Fruit fly (Drosophila melanogaster) S2 (cell line): Measurements from ENCODE around the gene Secp43.

ENCODE experiments used
- CG8478 ChIP-seq: fragments of >200 bp; optimal IDR thresholded peaks from 2 replicates; lab custom pipeline; 2018
- CTCF ChIP-seq, 2 experiments: fragments of >200 bp; optimal IDR thresholded peaks; 2 replicates each; lab custom pipeline; 2018

Gene Secp43

dm6 chr2L:4440881-4441737 is 13.1 kb downstream of the Secp43 start, which contains the start of gene CG15431:
TSS of gene CG15431 (minus strand) at chr2L:4441282.
- TF ChIP-seq CTCF (optimal IDR thresholded peaks at IDR 0.05; lab: Kevin White, UChicago) = no peak
- TF ChIP-seq CG8478 (lab: Kevin White, UChicago) = no peak

dm6 chr2L:4437487-4437886 is 16.8 kb downstream of the Secp43 start, which contains the start of gene CG43056:
TSS of gene CG43056 (plus strand) at chr2L:4437787.
- TF ChIP-seq CTCF (optimal IDR thresholded peaks at IDR 0.05; lab: Kevin White, UChicago) (no peak), CG8478 (lab: Kevin White, UChicago) (no peak)

dm6 chr2L:4433608-4434007 is 20.6 kb downstream of the Secp43 start, which contains the start of the genes CG34177 and CG34178:
TSS of gene CG34177 (plus strand) at chr2L:4433908.
TSS of gene CG34178 (plus strand) at chr2L:4433908.
- TF ChIP-seq CTCF (optimal IDR thresholded peaks at IDR 0.05; lab: Kevin White, UChicago) (no peak), CG8478 (lab: Kevin White, UChicago) (no peak)

DNA sequence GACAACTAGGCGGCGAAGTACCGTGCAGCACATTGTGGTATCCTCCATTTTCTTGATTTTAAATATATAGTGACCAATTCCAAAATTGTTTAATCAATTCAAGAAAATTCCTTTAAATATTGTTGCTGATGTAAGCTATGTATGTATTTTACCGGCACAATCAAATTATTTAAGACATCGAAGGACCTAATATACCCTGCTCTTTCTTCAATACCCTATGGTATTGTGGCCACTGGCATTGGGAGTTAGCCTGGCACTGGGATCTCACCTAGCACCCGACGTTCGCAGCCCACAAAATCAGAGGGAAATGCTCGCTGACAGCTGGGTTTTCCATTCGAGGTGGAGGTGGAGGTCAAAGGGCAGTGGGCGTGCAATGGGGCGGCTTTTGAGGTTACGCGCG is 32.1 kb downstream of the Secp43 start:
- TF ChIP-seq CG8478 (lab: Kevin White, UChicago) = no peak

DNA sequence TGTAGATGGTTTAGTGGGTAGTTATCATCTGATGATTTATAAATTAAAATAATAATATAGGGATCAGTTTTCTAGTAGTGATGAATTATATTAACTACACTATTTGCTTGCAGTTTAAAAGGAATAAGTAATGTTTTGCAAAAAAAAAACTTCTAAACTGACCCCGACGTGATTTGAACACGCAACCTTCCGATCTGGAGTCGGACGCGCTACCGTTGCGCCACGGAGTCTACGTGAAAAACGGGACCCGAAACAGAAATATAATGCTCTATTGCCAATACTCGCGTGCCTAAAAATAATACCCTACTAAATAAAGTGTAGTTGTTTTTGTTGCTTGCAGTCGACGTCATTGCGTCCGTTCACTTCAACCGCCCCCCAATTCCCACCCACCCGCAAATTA is 35.4 kb downstream of the Secp43 start:
- no peak for TF ChIP-seq CG8478 (lab: Kevin White, UChicago)

DNA sequence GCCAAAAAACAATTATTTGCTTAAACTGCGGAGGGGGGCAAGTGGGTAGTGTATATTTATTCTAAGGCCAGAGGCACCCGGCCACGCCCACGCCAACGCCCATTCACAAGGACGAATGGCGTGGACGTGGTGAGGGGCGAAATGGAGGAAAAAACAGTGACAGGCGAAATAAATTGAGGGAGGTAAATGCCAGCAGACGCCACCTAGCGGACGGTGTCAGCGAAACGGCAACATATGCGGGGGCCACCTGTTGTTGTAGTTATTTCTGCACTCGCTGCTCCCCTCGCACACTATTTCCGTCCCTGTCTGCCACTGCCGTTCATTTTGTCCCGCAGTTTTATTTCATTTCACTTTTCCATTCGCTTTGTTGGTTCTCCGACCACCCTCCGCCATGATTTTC is 36.3 kb downstream of the Secp43 start:
- no peak for TF ChIP-seq CG8478 (lab: Kevin White, UChicago)
- peak; percentile 87 to 94 for TF ChIP-seq CTCF (optimal IDR thresholded peaks at IDR 0.05; lab: Kevin White, UChicago)

DNA sequence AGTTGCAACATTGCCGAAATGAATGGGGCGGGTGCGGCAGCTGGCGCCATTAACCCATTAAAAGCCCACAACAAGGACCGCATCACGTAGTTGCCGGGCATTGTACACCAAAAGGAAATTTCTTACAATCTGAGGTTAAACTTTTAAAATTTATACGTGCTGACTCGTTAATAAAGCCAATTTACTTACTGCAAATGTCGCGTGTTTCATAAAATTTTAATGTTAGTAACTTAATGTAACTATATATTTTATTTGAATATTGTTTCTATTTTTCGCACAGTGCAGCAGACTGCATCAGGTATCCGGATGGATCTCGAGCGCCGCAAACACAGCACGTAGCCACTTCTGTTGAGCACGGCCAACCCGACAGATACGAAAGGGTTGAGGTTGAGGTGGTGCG is 37.4 kb downstream of the Secp43 start:
- TF ChIP-seq CG8478 (lab: Kevin White, UChicago) (no peak), CTCF (optimal IDR thresholded peaks at IDR 0.05; lab: Kevin White, UChicago) (no peak)

- TF ChIP-seq CTCF (optimal IDR thresholded peaks at IDR 0.05; lab: Kevin White, UChicago) (no peak), CG8478 (lab: Kevin White, UChicago) (no peak)
Measured at dm6 chr2L:4416089-4416488, 38.2 kb downstream of the Secp43 start.

- TF ChIP-seq CG8478 (lab: Kevin White, UChicago) = no peak
- no peak for TF ChIP-seq CTCF (optimal IDR thresholded peaks at IDR 0.05; lab: Kevin White, UChicago)
Measured at dm6 chr2L:4414059-4414458, 40.2 kb downstream of the Secp43 start.

DNA sequence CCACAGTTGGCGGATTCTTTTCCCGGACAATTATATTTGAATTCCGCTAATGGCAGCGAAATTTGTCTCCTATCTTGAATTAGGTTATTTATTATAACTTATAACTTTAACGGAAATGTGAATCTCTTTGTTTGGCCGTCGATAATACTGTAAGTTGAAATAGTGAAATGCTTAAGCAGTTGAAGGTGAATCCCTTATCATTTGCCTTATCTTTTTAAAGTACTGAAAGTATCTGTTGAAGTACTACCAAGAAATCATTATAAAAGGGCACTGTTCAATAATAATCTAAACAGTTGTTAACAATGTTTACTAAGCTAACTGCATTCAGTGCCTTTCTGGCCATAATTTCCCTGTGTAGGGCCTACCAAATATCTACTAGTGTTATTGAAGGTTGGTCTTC is 43.4 kb downstream of the Secp43 start, which contains the start of gene CG43055:
Gene CG43055 (plus strand): TSS at position 301 of the 400 bp plus-strand sequence.
- no peak for TF ChIP-seq CG8478 (lab: Kevin White, UChicago)
